Worm (Caenorhabditis elegans) whole organism, L2 larva: ENCODE results near the gene C50C3.12.

Experiments used
- C34F6.9 ChIP-seq: fragments of 150-350 bp; optimal IDR thresholded peaks from 2 replicates; lab custom pipeline; 2014; ENCODE audit warnings: missing biosample characterization, missing genetic modification characterization
- F13H6.1 ChIP-seq: sonication (generic microtip); optimal IDR thresholded peaks from 2 replicates; lab custom pipeline; 2016; ENCODE audit warnings: missing genetic modification characterization, missing compliant biosample characterization
- R02D3.7 ChIP-seq: fragments of 150-350 bp; optimal IDR thresholded peaks from 2 replicates; lab custom pipeline; 2014; ENCODE audit warnings: missing biosample characterization, missing genetic modification characterization
- Y55F3AM.14 ChIP-seq: fragments of 200-800 bp; sonication (Bioruptor generic); optimal IDR thresholded peaks from 2 replicates; lab custom pipeline; 2018; ENCODE audit warnings: mild to moderate bottlenecking, missing genetic modification characterization, missing compliant biosample characterization
- aly-2 ChIP-seq: fragments of 150-350 bp; optimal IDR thresholded peaks from 2 replicates; lab custom pipeline; 2014; ENCODE audit warnings: missing biosample characterization, missing genetic modification characterization
- ama-1 ChIP-seq: fragments of 150-350 bp; optimal IDR thresholded peaks from 2 replicates; lab custom pipeline; 2018; ENCODE audit warnings: inconsistent platforms
- ceh-16 ChIP-seq: fragments of 150-350 bp; optimal IDR thresholded peaks from 2 replicates; lab custom pipeline; 2014; ENCODE audit warnings: missing biosample characterization, missing genetic modification characterization
- ceh-82 ChIP-seq: fragments of 150-350 bp; optimal IDR thresholded peaks from 2 replicates; lab custom pipeline; 2014; ENCODE audit warnings: missing biosample characterization, missing genetic modification characterization
- crh-2 ChIP-seq: sonication (generic microtip); optimal IDR thresholded peaks from 2 replicates; lab custom pipeline; 2017; ENCODE audit warnings: missing biosample characterization, missing genetic modification characterization
- egl-27 ChIP-seq: sonication (generic microtip); optimal IDR thresholded peaks from 3 replicates; lab custom pipeline; 2017; ENCODE audit warnings: missing biosample characterization, missing genetic modification reagents, missing genetic modification characterization
- elt-1 ChIP-seq: fragments of 150-350 bp; optimal IDR thresholded peaks from 2 replicates; lab custom pipeline; 2014; ENCODE audit warnings: missing biosample characterization, missing genetic modification characterization
- elt-3 ChIP-seq: sonication (generic microtip); optimal IDR thresholded peaks from 2 replicates; lab custom pipeline; 2017; ENCODE audit warnings: missing biosample characterization, missing genetic modification characterization
- fos-1 ChIP-seq: fragments of 150-350 bp; optimal IDR thresholded peaks from 2 replicates; lab custom pipeline; 2014; ENCODE audit warnings: missing biosample characterization, missing genetic modification characterization
- gmeb-1 ChIP-seq: fragments of 150-350 bp; optimal IDR thresholded peaks from 2 replicates; lab custom pipeline; 2014; ENCODE audit warnings: missing biosample characterization, missing genetic modification characterization
- lin-11 ChIP-seq: fragments of 150-350 bp; sonication (generic microtip); optimal IDR thresholded peaks from 2 replicates; lab custom pipeline; 2014; ENCODE audit warnings: missing biosample characterization, missing genetic modification characterization, inconsistent platforms, mixed read lengths
- lin-13 ChIP-seq: fragments of 150-350 bp; optimal IDR thresholded peaks from 2 replicates; lab custom pipeline; 2014; ENCODE audit warnings: missing biosample characterization, missing genetic modification reagents, missing genetic modification characterization
- lin-39 ChIP-seq: fragments of 150-350 bp; optimal IDR thresholded peaks from 2 replicates; lab custom pipeline; 2014; ENCODE audit warnings: missing biosample characterization, missing genetic modification reagents, missing genetic modification characterization
- lsy-2 ChIP-seq, 2 experiments: fragments of 150-350 bp in 1 of 2; sonication (generic microtip) in 1 of 2; optimal IDR thresholded peaks; 2 replicates each; lab custom pipeline; 2014 to 2017; ENCODE audit warnings: missing biosample characterization in 2 of 2, missing genetic modification characterization in 2 of 2
- mab-5 ChIP-seq: fragments of 150-350 bp; optimal IDR thresholded peaks from 2 replicates; lab custom pipeline; 2014; ENCODE audit warnings: missing biosample characterization, missing genetic modification characterization
- mdl-1 ChIP-seq, 2 experiments: fragments of 150-350 bp in 1 of 2; sonication (generic microtip) in 1 of 2; optimal IDR thresholded peaks; 2 replicates each; lab custom pipeline; 2017; ENCODE audit warnings: missing biosample characterization in 2 of 2, missing genetic modification characterization in 2 of 2
- nhr-12 ChIP-seq: fragments of 150-350 bp; optimal IDR thresholded peaks from 2 replicates; lab custom pipeline; 2014; ENCODE audit warnings: missing biosample characterization, missing genetic modification characterization
- nhr-129 ChIP-seq: fragments of 150-350 bp; optimal IDR thresholded peaks from 2 replicates; lab custom pipeline; 2014; ENCODE audit warnings: missing biosample characterization, missing genetic modification characterization
- nhr-21 ChIP-seq: fragments of 150-350 bp; optimal IDR thresholded peaks from 2 replicates; lab custom pipeline; 2014; ENCODE audit warnings: missing biosample characterization, missing genetic modification characterization
- nhr-23 ChIP-seq: fragments of 150-350 bp; optimal IDR thresholded peaks from 2 replicates; lab custom pipeline; 2014; ENCODE audit warnings: missing biosample characterization, missing genetic modification reagents, missing genetic modification characterization
- nhr-237 ChIP-seq: fragments of 150-350 bp; optimal IDR thresholded peaks from 2 replicates; lab custom pipeline; 2014; ENCODE audit warnings: missing biosample characterization, missing genetic modification characterization
- nhr-25 ChIP-seq: fragments of 150-350 bp; sonication (generic microtip); optimal IDR thresholded peaks from 3 replicates; lab custom pipeline; 2014; ENCODE audit warnings: missing biosample characterization, missing genetic modification characterization
- nhr-6 ChIP-seq: fragments of 150-350 bp; optimal IDR thresholded peaks from 2 replicates; lab custom pipeline; 2014; ENCODE audit warnings: missing biosample characterization, missing genetic modification characterization
- nhr-77 ChIP-seq: fragments of 150-350 bp; optimal IDR thresholded peaks from 2 replicates; lab custom pipeline; 2014; ENCODE audit warnings: missing biosample characterization, missing genetic modification characterization
- peb-1 ChIP-seq: fragments of 150-350 bp; optimal IDR thresholded peaks from 2 replicates; lab custom pipeline; 2014; ENCODE audit warnings: missing biosample characterization, missing genetic modification characterization
- sem-4 ChIP-seq: fragments of 150-350 bp; optimal IDR thresholded peaks from 2 replicates; lab custom pipeline; 2014; ENCODE audit warnings: missing biosample characterization, missing genetic modification reagents, missing genetic modification characterization
- sma-3 ChIP-seq: sonication (generic microtip); optimal IDR thresholded peaks from 2 replicates; lab custom pipeline; 2016; ENCODE audit warnings: missing genetic modification reagents, missing genetic modification characterization, missing compliant biosample characterization
- sma-9 ChIP-seq, 2 experiments: fragments of 150-350 bp in 1 of 2; sonication (generic microtip) in 1 of 2; optimal IDR thresholded peaks; 2 replicates each; lab custom pipeline; 2014 to 2016; ENCODE audit warnings: missing genetic modification characterization in 2 of 2, mild to moderate bottlenecking in 1 of 2, missing biosample characterization in 1 of 2, missing compliant biosample characterization in 1 of 2, missing genetic modification reagents in 1 of 2, moderate library complexity in 1 of 2
- snpc-4 ChIP-seq: fragments of 150-350 bp; optimal IDR thresholded peaks from 2 replicates; lab custom pipeline; 2014; ENCODE audit warnings: missing biosample characterization, missing genetic modification characterization
- unc-39 ChIP-seq: fragments of 150-350 bp; optimal IDR thresholded peaks from 2 replicates; lab custom pipeline; 2014; ENCODE audit warnings: missing biosample characterization, missing genetic modification characterization
- unc-55 ChIP-seq: fragments of 150-350 bp; sonication (generic microtip); optimal IDR thresholded peaks from 3 replicates; lab custom pipeline; 2014; ENCODE audit warnings: missing biosample characterization, missing genetic modification reagents, missing genetic modification characterization
- zag-1 ChIP-seq: fragments of 150-350 bp; optimal IDR thresholded peaks from 2 replicates; lab custom pipeline; 2014; ENCODE audit warnings: missing biosample characterization, missing genetic modification characterization
- ztf-11 ChIP-seq: sonication (generic microtip); optimal IDR thresholded peaks from 2 replicates; lab custom pipeline; 2017; ENCODE audit warnings: missing biosample characterization, missing genetic modification characterization
- ztf-4 ChIP-seq: fragments of 150-350 bp; optimal IDR thresholded peaks from 2 replicates; lab custom pipeline; 2014; ENCODE audit warnings: missing biosample characterization, missing genetic modification characterization

Gene C50C3.12

ce11 chrIII:8185130-8185529 is 8.8 kb downstream of the C50C3.12 start:
- TF ChIP-seq mdl-1 (tag; optimal IDR thresholded peaks at IDR 0.05; lab: Kevin White, UChicago) (no peak), nhr-129 (tag; lab: Kevin White, UChicago) (no peak), ama-1 (lab: Kevin White, UChicago) (no peak), gmeb-1 (tag; lab: Kevin White, UChicago) (no peak)

- TF ChIP-seq ceh-16 (tag; lab: Kevin White, UChicago) = no peak
- no peak for TF ChIP-seq lin-39
- TF ChIP-seq ztf-4 = no peak
- TF ChIP-seq nhr-25 = no peak
- no peak for TF ChIP-seq nhr-23 (tag; lab: Kevin White, UChicago)
- TF ChIP-seq, all 48 proteins: peak for 0
Measured at ce11 chrIII:8190505-8190904, 14.1 kb downstream of the C50C3.12 start, which contains the start of gene C50C3.19. Gene C50C3.19, plus strand, starts transcription at chrIII:8190805.

ce11 chrIII:8191695-8192094 is 15.3 kb downstream of the C50C3.12 start, which contains the start of gene C50C3.1:
Gene C50C3.1, plus strand, starts transcription at chrIII:8191995.
- TF ChIP-seq zag-1 (tag; lab: Kevin White, UChicago) = no peak
- TF ChIP-seq fos-1 = no peak
- no peak for TF ChIP-seq peb-1
- no peak for TF ChIP-seq sma-3 (GFP tag; lab: Kevin White, UChicago)
- no peak for TF ChIP-seq nhr-77 (tag; lab: Kevin White, UChicago)
- no peak for TF ChIP-seq aly-2 (tag; lab: Kevin White, UChicago)
- TF ChIP-seq nhr-6 (tag; lab: Kevin White, UChicago) = no peak
- TF ChIP-seq ceh-16 (tag; lab: Kevin White, UChicago) = no peak
- TF ChIP-seq nhr-12 = no peak
- TF ChIP-seq ztf-11 (tag; lab: Kevin White, UChicago) = no peak
- no peak for TF ChIP-seq elt-3 (tag; lab: Kevin White, UChicago)

ce11 chrIII:8199060-8199459 is 22.7 kb downstream of the C50C3.12 start:
- TF ChIP-seq unc-39 (no peak), nhr-21 (tag; lab: Kevin White, UChicago) (no peak), crh-2 (tag; lab: Kevin White, UChicago) (no peak), fos-1 (no peak), nhr-237 (tag; lab: Kevin White, UChicago) (no peak), peb-1 (no peak), snpc-4 (tag; lab: Kevin White, UChicago) (no peak), R02D3.7 (tag; lab: Kevin White, UChicago) (no peak), nhr-6 (tag; lab: Kevin White, UChicago) (no peak), ztf-4 (no peak), ceh-82 (tag; lab: Kevin White, UChicago) (no peak), egl-27 (tag; lab: Kevin White, UChicago) (no peak), lin-11 (tag; lab: Kevin White, UChicago) (no peak), nhr-12 (no peak), ceh-16 (tag; lab: Kevin White, UChicago) (no peak)
- TF ChIP-seq, all 48 proteins: peak for 0

ce11 chrIII:8201117-8201516 is 24.8 kb downstream of the C50C3.12 start, which contains the start of gene unc-36:
Gene unc-36, minus strand, starts transcription at chrIII:8201217.
- TF ChIP-seq ceh-82 (tag; lab: Kevin White, UChicago) = no peak
- TF ChIP-seq nhr-129 (tag; lab: Kevin White, UChicago) = no peak
- TF ChIP-seq elt-1 = no peak
- no peak for TF ChIP-seq gmeb-1 (tag; lab: Kevin White, UChicago)
- no peak for TF ChIP-seq aly-2 (tag; lab: Kevin White, UChicago)
- no peak for TF ChIP-seq nhr-6 (tag; lab: Kevin White, UChicago)

ce11 chrIII:8201760-8202159 is 25.4 kb downstream of the C50C3.12 start:
- TF ChIP-seq peb-1 (no peak), F13H6.1 (tag; lab: Kevin White, UChicago) (peak; percentile 77), R02D3.7 (tag; lab: Kevin White, UChicago) (no peak), nhr-77 (tag; lab: Kevin White, UChicago) (no peak), nhr-23 (tag; lab: Kevin White, UChicago) (no peak), ceh-82 (tag; lab: Kevin White, UChicago) (no peak), lin-13 (GFP tag; lab: Kevin White, UChicago) (peak; percentile 23), crh-2 (tag; lab: Kevin White, UChicago) (peak; percentile 49), sem-4 (tag; lab: Kevin White, UChicago) (peak; percentile 41), aly-2 (tag; lab: Kevin White, UChicago) (no peak), mdl-1 (tag; optimal IDR thresholded peaks at IDR 0.05; lab: Kevin White, UChicago) (no peak), lsy-2 (tag; optimal IDR thresholded peaks at IDR 0.05; lab: Kevin White, UChicago) (peak in 1 of 2 experiments; percentile 68), lin-11 (tag; lab: Kevin White, UChicago) (peak; percentile 30), mab-5 (tag; lab: Kevin White, UChicago) (peak; percentile 33), C34F6.9 (tag; lab: Kevin White, UChicago) (peak; percentile 74), nhr-129 (tag; lab: Kevin White, UChicago) (peak; percentile 46), zag-1 (tag; lab: Kevin White, UChicago) (peak; percentile 56), unc-55 (peak; percentile 83), Y55F3AM.14 (GFP tag; lab: Kevin White, UChicago) (peak; percentile 43), sma-9 (GFP tag; optimal IDR thresholded peaks at IDR 0.05; lab: Kevin White, UChicago) (peak; percentile 41), sma-9 (tag; optimal IDR thresholded peaks at IDR 0.05; lab: Kevin White, UChicago) (no peak), nhr-237 (tag; lab: Kevin White, UChicago) (no peak), elt-3 (tag; lab: Kevin White, UChicago) (no peak)
